Fruit fly (Drosophila melanogaster): ENCODE measurements around the gene BORCS6.

BORCS6 gene

DNA sequence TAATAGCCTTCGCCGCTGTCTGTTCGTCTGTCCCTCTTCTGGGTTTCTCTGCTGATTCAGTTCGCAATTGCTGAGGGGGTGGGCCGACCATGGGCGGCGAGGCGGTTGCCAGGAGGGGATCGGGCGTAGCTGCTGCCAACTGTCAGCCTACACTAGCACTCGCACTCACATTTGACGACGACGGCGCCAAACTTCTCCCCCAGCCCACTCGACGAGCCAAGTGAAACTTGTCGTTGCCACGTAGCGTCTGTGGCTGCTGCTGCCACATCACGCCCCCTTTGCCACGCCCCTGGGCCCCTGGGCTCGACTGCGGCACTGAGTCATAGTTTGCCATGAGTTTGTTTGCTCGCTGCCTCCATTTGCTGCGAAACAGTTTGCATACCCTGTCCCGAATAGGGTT, 16.6 kb downstream of the BORCS6 start (continued):
- TF ChIP-seq Blimp-1 (GFP tag; optimal IDR thresholded peaks at IDR 0.05) (no peak), CG8119 (GFP tag; IDR thresholded peaks at IDR 0.05) (peak; percentile 81), topi (GFP tag; optimal IDR thresholded peaks at IDR 0.05) (peak; percentile 22), Eip78C (GFP tag) (peak; percentile 49), CG10669 (GFP tag; optimal IDR thresholded peaks at IDR 0.05) (peak; percentile 67), CG8319 (GFP tag; optimal IDR thresholded peaks at IDR 0.05) (no peak), salr (GFP tag; optimal IDR thresholded peaks at IDR 0.05) (peak; percentile 47 to 49), CG6792 (GFP tag; optimal IDR thresholded peaks at IDR 0.05) (peak; percentile 69), fkh (GFP tag; optimal IDR thresholded peaks at IDR 0.05) (no peak), CG3032 (tag; optimal IDR thresholded peaks at IDR 0.05) (peak; percentile 70), CG16779 (tag; optimal IDR thresholded peaks at IDR 0.05) (peak; percentile 33), CG8632 (GFP tag; optimal IDR thresholded peaks at IDR 0.05) (peak; percentile 51), Hr4 (GFP tag; optimal IDR thresholded peaks at IDR 0.05) (peak; percentile 77), Hr39 (GFP tag; optimal IDR thresholded peaks at IDR 0.05) (peak; percentile 71), CG6854 (GFP tag; optimal IDR thresholded peaks at IDR 0.05) (no peak), fd85E (GFP tag; optimal IDR thresholded peaks at IDR 0.05) (no peak), CG1621 (tag; optimal IDR thresholded peaks at IDR 0.05) (peak; percentile 73), Sox102F (GFP tag; optimal IDR thresholded peaks at IDR 0.05) (peak; percentile 42), CG4318 (GFP tag; optimal IDR thresholded peaks at IDR 0.05) (peak; percentile 67), CG15336 (GFP tag; IDR thresholded peaks at IDR 0.05) (peak; percentile 84), CG34406 (GFP tag; optimal IDR thresholded peaks at IDR 0.05) (peak; percentile 66), cyc (GFP tag; optimal IDR thresholded peaks at IDR 0.05) (peak; percentile 65), lz (GFP tag; optimal IDR thresholded peaks at IDR 0.05) (peak; percentile 57), net (GFP tag; optimal IDR thresholded peaks at IDR 0.05) (peak; percentile 74), dac (GFP tag; optimal IDR thresholded peaks at IDR 0.05) (peak; percentile 70), Sox14 (GFP tag; optimal IDR thresholded peaks at IDR 0.05) (peak; percentile 56), acj6 (GFP tag; optimal IDR thresholded peaks at IDR 0.05) (peak; percentile 69), Sox15 (GFP tag; optimal IDR thresholded peaks at IDR 0.05) (peak; percentile 48), svp (GFP tag) (no peak), Met (GFP tag; optimal IDR thresholded peaks at IDR 0.05) (peak; percentile 60), Ets96B (tag; optimal IDR thresholded peaks at IDR 0.05) (peak; percentile 57), CG6163 (GFP tag; IDR thresholded peaks at IDR 0.05) (peak; percentile 84)

DNA sequence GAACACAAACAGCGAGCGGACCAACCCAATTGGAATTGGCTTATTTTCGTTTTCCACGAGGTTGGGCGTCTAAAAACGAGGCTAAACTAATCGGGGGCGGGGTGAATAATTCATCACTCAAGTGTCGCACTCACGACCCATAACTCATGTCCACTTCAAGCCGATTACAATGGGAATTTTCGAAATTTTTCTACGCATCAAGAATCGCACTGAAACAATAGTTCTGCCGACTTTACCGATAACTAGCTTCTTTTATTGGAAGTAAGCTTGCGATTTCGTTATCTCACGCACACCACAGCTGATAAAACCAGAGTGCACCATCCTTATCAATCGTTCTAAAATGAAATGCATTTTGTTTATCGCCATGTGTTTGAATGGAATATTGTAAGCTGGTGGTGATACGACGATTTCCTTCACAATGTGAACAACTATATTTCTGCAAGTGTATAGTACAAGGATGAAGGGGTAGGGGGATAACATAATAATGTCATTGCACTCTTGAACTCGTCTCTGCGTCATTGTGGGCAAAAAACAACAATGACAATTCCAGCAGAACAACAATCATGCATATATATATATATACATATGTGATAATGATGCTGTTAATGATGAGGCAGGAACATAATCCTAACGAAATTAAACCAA, 18.9 kb downstream of the BORCS6 start:
- TF ChIP-seq CG10669 (GFP tag; optimal IDR thresholded peaks at IDR 0.05) (peak; percentile 17), CG6808 (GFP tag; optimal IDR thresholded peaks at IDR 0.05) (peak; percentile 10), CG6276 (GFP tag; optimal IDR thresholded peaks at IDR 0.05) (no peak), CG32006 (GFP tag; optimal IDR thresholded peaks at IDR 0.05) (peak; percentile 16), svp (GFP tag) (peak; percentile 89), Eip93F (GFP tag; optimal IDR thresholded peaks at IDR 0.05) (peak; percentile 16), CG8119 (GFP tag; IDR thresholded peaks at IDR 0.05) (peak; percentile 48; the same call in 1 of the 3 replicates), Eip78C (GFP tag) (peak; percentile 78), spab (GFP tag; optimal IDR thresholded peaks at IDR 0.05) (no peak), Lpt (GFP tag; optimal IDR thresholded peaks at IDR 0.05) (peak; percentile 18), ss (GFP tag; optimal IDR thresholded peaks at IDR 0.05) (peak in 1 of 2 experiments; percentile 3), dsx (GFP tag; optimal IDR thresholded peaks at IDR 0.05; ENCODE audit: poor library complexity, severe bottlenecking) (peak; percentile 7), CG11762 (GFP tag; optimal IDR thresholded peaks at IDR 0.05; ENCODE audit: insufficient read depth) (no peak), vri (GFP tag; optimal IDR thresholded peaks at IDR 0.05) (no peak), eg (GFP tag; IDR thresholded peaks at IDR 0.05) (no peak)
